Fruit fly (Drosophila melanogaster): ENCODE measurements around the gene dre4.

DNA sequence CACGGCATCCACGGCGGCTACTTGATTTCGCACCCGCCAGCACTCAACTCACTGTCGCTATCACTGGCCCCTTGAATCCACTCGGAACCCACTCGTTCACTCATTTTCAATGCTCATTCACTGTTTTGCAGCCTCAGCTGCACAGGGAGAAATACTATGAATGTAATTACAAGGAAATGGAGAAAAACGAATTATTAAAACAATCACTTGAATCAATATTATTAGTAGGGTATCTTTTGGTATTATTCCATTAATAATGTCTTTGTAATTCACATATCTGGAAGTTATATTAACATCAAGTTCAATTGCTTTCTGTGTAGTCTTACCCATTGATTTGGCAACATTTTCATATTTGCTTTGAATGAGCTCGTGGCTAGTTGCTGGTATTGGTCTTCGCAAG, 24.5 kb upstream of the dre4 start:
- TF ChIP-seq CG15710 (tag; optimal IDR thresholded peaks at IDR 0.05) = no peak
- TF ChIP-seq fd96Ca (GFP tag; IDR thresholded peaks at IDR 0.05) = peak; percentile 58; the same call in 2 of the 3 replicates
- TF ChIP-seq CG12605 (GFP tag; IDR thresholded peaks at IDR 0.05) = peak; percentile 78
- peak; percentile 60 for TF ChIP-seq CG8301 (tag; optimal IDR thresholded peaks at IDR 0.05)
- TF ChIP-seq Pif1B (GFP tag; optimal IDR thresholded peaks at IDR 0.05) = peak; percentile 5
- no peak for TF ChIP-seq EcR (GFP tag; optimal IDR thresholded peaks at IDR 0.05)
